Worm (Caenorhabditis elegans) whole organism, young adult: ENCODE measurements around the gene ZK418.5.

Experiments
- B0336.3 ChIP-seq: fragments of 200-800 bp; sonication (Bioruptor generic); IDR thresholded peaks from 2 replicates; pipeline ENCODE4 v1.3.6; 2022; ENCODE audit warnings: missing genetic modification characterization, missing compliant biosample characterization
- C17E4.6 ChIP-seq: fragments of 200-800 bp; sonication (Bioruptor generic); IDR thresholded peaks from 2 replicates; pipeline ENCODE4 v1.3.6; 2022; ENCODE audit warnings: missing genetic modification reagents, missing genetic modification characterization, missing compliant biosample characterization
- F10E7.11 ChIP-seq: sonication (generic microtip); optimal IDR thresholded peaks from 2 replicates; lab custom pipeline; 2017; ENCODE audit warnings: mild to moderate bottlenecking, missing genetic modification characterization, moderate library complexity, missing compliant biosample characterization
- F52B5.7 ChIP-seq: sonication (generic microtip); optimal IDR thresholded peaks from 2 replicates; lab custom pipeline; 2016; ENCODE audit warnings: mild to moderate bottlenecking, missing genetic modification characterization, missing compliant biosample characterization
- K11D2.4 ChIP-seq: fragments of 200-800 bp; sonication (Bioruptor generic); IDR thresholded peaks from 2 replicates; pipeline ENCODE4 v1.3.6; 2022; ENCODE audit warnings: missing genetic modification reagents, missing genetic modification characterization, missing compliant biosample characterization
- T07F8.4 ChIP-seq: sonication (generic microtip); optimal IDR thresholded peaks from 2 replicates; lab custom pipeline; 2016; ENCODE audit warnings: mild to moderate bottlenecking, missing genetic modification characterization, moderate library complexity, missing compliant biosample characterization
- Y53F4B.3 ChIP-seq: fragments of 200-800 bp; sonication (Bioruptor generic); IDR thresholded peaks from 2 replicates; pipeline ENCODE4 v1.3.6; 2022; ENCODE audit warnings: missing genetic modification reagents, missing genetic modification characterization, missing compliant biosample characterization
- Y67H2A.10 ChIP-seq: fragments of 200-800 bp; sonication (Bioruptor generic); conservative IDR thresholded peaks from 2 replicates; pipeline ENCODE4 v1.3.6; 2022; ENCODE audit warnings: missing genetic modification reagents, missing genetic modification characterization, missing compliant biosample characterization
- Y79H2A.3 ChIP-seq: fragments of 200-800 bp; sonication (Bioruptor generic); conservative IDR thresholded peaks from 2 replicates; pipeline ENCODE4 v1.3.6; 2022; ENCODE audit warnings: missing genetic modification reagents, missing genetic modification characterization, missing compliant biosample characterization
- ama-1 ChIP-seq, 3 experiments: fragments of 150-350 bp in 1 of 3; sonication (generic microtip) in 2 of 3; optimal IDR thresholded peaks; 2 replicates each; lab custom pipeline; 2014 to 2018; ENCODE audit warnings: missing biosample characterization in 2 of 3, missing genetic modification characterization in 2 of 3, missing genetic modification reagents in 2 of 3
- attf-3 ChIP-seq: fragments of 200-800 bp; sonication (Bioruptor generic); conservative IDR thresholded peaks from 2 replicates; pipeline ENCODE4 v1.3.6; 2022; ENCODE audit warnings: missing genetic modification reagents, missing genetic modification characterization, missing compliant biosample characterization
- attf-5 ChIP-seq: fragments of 200-800 bp; sonication (Bioruptor generic); optimal IDR thresholded peaks from 2 replicates; lab custom pipeline; 2018; ENCODE audit warnings: mild to moderate bottlenecking, missing genetic modification characterization, missing compliant biosample characterization
- ccch-3 ChIP-seq: fragments of 200-800 bp; sonication (Bioruptor generic); optimal IDR thresholded peaks from 2 replicates; lab custom pipeline; 2018; ENCODE audit warnings: mild to moderate bottlenecking, missing genetic modification characterization, missing compliant biosample characterization
- cebp-1 ChIP-seq, 2 experiments: fragments of 200-800 bp in 1 of 2; sonication (Bioruptor generic) in 1 of 2; sonication (generic microtip) in 1 of 2; IDR thresholded peaks in 1 of 2; optimal IDR thresholded peaks in 1 of 2; 2 replicates each; pipeline versions ENCODE4 v1.3.6 to Lab custom; 2017 to 2022; ENCODE audit warnings: missing compliant biosample characterization in 2 of 2, missing genetic modification characterization in 2 of 2, mild to moderate bottlenecking in 1 of 2, missing genetic modification reagents in 1 of 2, moderate library complexity in 1 of 2
- cebp-2 ChIP-seq: fragments of 200-800 bp; sonication (Bioruptor generic); IDR thresholded peaks from 2 replicates; pipeline ENCODE4 v1.3.6; 2022; ENCODE audit warnings: missing genetic modification characterization, missing compliant biosample characterization
- ceh-58 ChIP-seq: fragments of 200-800 bp; sonication (Bioruptor generic); IDR thresholded peaks from 2 replicates; pipeline ENCODE4 v1.3.6; 2022; ENCODE audit warnings: missing genetic modification characterization, missing compliant biosample characterization
- chd-7 ChIP-seq: sonication (generic microtip); optimal IDR thresholded peaks from 2 replicates; lab custom pipeline; 2016; ENCODE audit warnings: mild to moderate bottlenecking, missing genetic modification characterization, moderate library complexity, missing compliant biosample characterization
- dpff-1 ChIP-seq: sonication (generic microtip); optimal IDR thresholded peaks from 2 replicates; lab custom pipeline; 2017; ENCODE audit warnings: mild to moderate bottlenecking, missing genetic modification characterization, missing compliant biosample characterization
- efl-1 ChIP-seq: fragments of 150-350 bp; optimal IDR thresholded peaks from 2 replicates; lab custom pipeline; 2014; ENCODE audit warnings: missing biosample characterization, missing genetic modification reagents, missing genetic modification characterization
- egl-44 ChIP-seq: fragments of 200-800 bp; sonication (Bioruptor generic); IDR thresholded peaks from 2 replicates; pipeline ENCODE4 v1.3.6; 2022; ENCODE audit warnings: missing genetic modification reagents, missing genetic modification characterization, missing compliant biosample characterization
- ekl-4 ChIP-seq: fragments of 200-800 bp; sonication (Bioruptor generic); IDR thresholded peaks from 2 replicates; pipeline ENCODE4 v1.3.6; 2022; ENCODE audit warnings: missing genetic modification reagents, missing genetic modification characterization, missing compliant biosample characterization
- ets-4 ChIP-seq: fragments of 200-800 bp; sonication (Bioruptor generic); optimal IDR thresholded peaks from 2 replicates; lab custom pipeline; 2018; ENCODE audit warnings: mild to moderate bottlenecking, missing genetic modification characterization, missing compliant biosample characterization
- hmg-1.2 ChIP-seq: fragments of 200-800 bp; sonication (Bioruptor generic); IDR thresholded peaks from 2 replicates; pipeline ENCODE4 v1.3.6; 2022; ENCODE audit warnings: missing genetic modification reagents, missing genetic modification characterization, missing compliant biosample characterization
- hrde-1 ChIP-seq: sonication (generic microtip); optimal IDR thresholded peaks from 2 replicates; lab custom pipeline; 2016; ENCODE audit warnings: missing genetic modification characterization, mild to moderate bottlenecking, missing compliant biosample characterization, moderate library complexity, missing genotype, missing genetic modification reagents, borderline replicate concordance
- lin-26 ChIP-seq: fragments of 200-800 bp; sonication (Bioruptor generic); IDR thresholded peaks from 2 replicates; pipeline ENCODE4 v1.3.6; 2022; ENCODE audit warnings: missing genetic modification reagents, missing genetic modification characterization, missing compliant biosample characterization
- lin-54 ChIP-seq: fragments of 200-800 bp; sonication (Bioruptor generic); optimal IDR thresholded peaks from 2 replicates; lab custom pipeline; 2018; ENCODE audit warnings: mild to moderate bottlenecking, missing genetic modification characterization, missing compliant biosample characterization
- lir-1 ChIP-seq: fragments of 200-800 bp; sonication (Bioruptor generic); conservative IDR thresholded peaks from 2 replicates; pipeline ENCODE4 v1.3.6; 2022; ENCODE audit warnings: missing genetic modification reagents, missing genetic modification characterization, missing compliant biosample characterization
- lsl-1 ChIP-seq: fragments of 200-800 bp; sonication (Bioruptor generic); optimal IDR thresholded peaks from 2 replicates; lab custom pipeline; 2018; ENCODE audit warnings: mild to moderate bottlenecking, missing genetic modification characterization, moderate library complexity, missing compliant biosample characterization
- madf-3 ChIP-seq: fragments of 200-800 bp; sonication (Bioruptor generic); IDR thresholded peaks from 2 replicates; pipeline ENCODE4 v1.3.6; 2022; ENCODE audit warnings: missing genetic modification reagents, missing genetic modification characterization, missing compliant biosample characterization
- madf-8 ChIP-seq: fragments of 200-800 bp; sonication (Bioruptor generic); conservative IDR thresholded peaks from 2 replicates; pipeline ENCODE4 v1.3.6; 2022; ENCODE audit warnings: missing genetic modification reagents, missing genetic modification characterization, missing compliant biosample characterization
- mcd-1 ChIP-seq: fragments of 200-800 bp; sonication (Bioruptor generic); IDR thresholded peaks from 2 replicates; pipeline ENCODE4 v1.3.6; 2022; ENCODE audit warnings: missing genetic modification reagents, missing genetic modification characterization, missing compliant biosample characterization
- nhr-120 ChIP-seq: fragments of 200-800 bp; sonication (Bioruptor generic); IDR thresholded peaks from 2 replicates; pipeline ENCODE4 v1.3.6; 2022; ENCODE audit warnings: missing genetic modification characterization, missing compliant biosample characterization
- nhr-80 ChIP-seq: sonication (generic microtip); optimal IDR thresholded peaks from 2 replicates; lab custom pipeline; 2016; ENCODE audit warnings: missing genetic modification characterization, missing compliant biosample characterization
- rcor-1 ChIP-seq: fragments of 200-800 bp; sonication (Bioruptor generic); IDR thresholded peaks from 2 replicates; pipeline ENCODE4 v1.3.6; 2022; ENCODE audit warnings: missing genetic modification reagents, missing genetic modification characterization, missing compliant biosample characterization
- sdz-38 ChIP-seq: sonication (generic microtip); optimal IDR thresholded peaks from 2 replicates; lab custom pipeline; 2016; ENCODE audit warnings: missing genotype, missing genetic modification characterization, missing compliant biosample characterization
- snpc-3.4 ChIP-seq: sonication (generic microtip); optimal IDR thresholded peaks from 2 replicates; lab custom pipeline; 2017; ENCODE audit warnings: missing genetic modification characterization, mild to moderate bottlenecking, missing compliant biosample characterization, antibody characterized with exemption, moderate library complexity, missing genotype, missing genetic modification reagents
- somi-1 ChIP-seq: fragments of 200-800 bp; sonication (Bioruptor generic); optimal IDR thresholded peaks from 2 replicates; lab custom pipeline; 2018; ENCODE audit warnings: mild to moderate bottlenecking, missing genetic modification characterization, missing compliant biosample characterization
- tbp1 ChIP-seq: fragments of 200-800 bp; sonication (Bioruptor generic); optimal IDR thresholded peaks from 2 replicates; lab custom pipeline; 2018; ENCODE audit warnings: mild to moderate bottlenecking, missing genetic modification characterization, missing compliant biosample characterization
- tlf-1 ChIP-seq: fragments of 200-800 bp; sonication (Bioruptor generic); optimal IDR thresholded peaks from 2 replicates; lab custom pipeline; 2018; ENCODE audit warnings: mild to moderate bottlenecking, missing genetic modification characterization, missing compliant biosample characterization
- unc-130 ChIP-seq: sonication (generic microtip); optimal IDR thresholded peaks from 2 replicates; lab custom pipeline; 2016; ENCODE audit warnings: missing genetic modification reagents, missing genetic modification characterization, missing compliant biosample characterization
- xnd-1 ChIP-seq: sonication (generic microtip); optimal IDR thresholded peaks from 2 replicates; lab custom pipeline; 2016; ENCODE audit warnings: missing genotype, missing genetic modification reagents, missing genetic modification characterization, missing compliant biosample characterization
- ztf-25 ChIP-seq: fragments of 200-800 bp; sonication (Bioruptor generic); IDR thresholded peaks from 2 replicates; pipeline ENCODE4 v1.3.6; 2022; ENCODE audit warnings: missing genetic modification reagents, missing genetic modification characterization, missing compliant biosample characterization
- ztf-28 ChIP-seq: fragments of 200-800 bp; sonication (Bioruptor generic); IDR thresholded peaks from 2 replicates; pipeline ENCODE4 v1.3.6; 2022; ENCODE audit warnings: missing genetic modification reagents, missing genetic modification characterization, missing compliant biosample characterization
- ztf-6 ChIP-seq: fragments of 200-800 bp; sonication (Bioruptor generic); IDR thresholded peaks from 2 replicates; pipeline ENCODE4 v1.3.6; 2022; ENCODE audit warnings: missing genetic modification reagents, missing genetic modification characterization, missing compliant biosample characterization

The ZK418.5 gene

DNA sequence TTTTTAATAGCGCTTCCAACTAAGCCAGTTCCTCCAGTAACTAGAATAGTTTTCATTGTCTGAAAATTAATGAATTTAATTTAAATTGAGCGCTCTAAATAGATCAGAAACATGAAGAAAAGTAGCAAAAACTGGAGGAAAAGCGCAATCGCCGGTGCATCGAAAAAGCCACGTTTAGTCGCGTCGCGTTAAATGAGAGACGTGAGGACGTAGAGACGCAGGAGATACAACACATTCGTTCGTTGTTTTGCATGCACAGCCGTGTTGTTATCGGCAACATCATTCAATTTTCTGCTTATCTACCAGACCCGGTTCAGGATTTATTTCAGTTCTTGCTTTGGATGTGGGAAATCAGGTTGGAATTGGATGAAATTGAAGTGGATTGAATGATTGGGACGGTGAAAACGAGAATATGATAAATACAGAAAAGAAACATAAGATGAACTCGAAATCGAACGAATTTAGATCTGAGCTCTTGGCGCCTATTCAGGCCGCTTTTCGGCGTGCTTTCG is 6.2 kb downstream of the ZK418.5 start, which contains the start of gene ger-1 (continued):
- TF ChIP-seq sdz-38 (tag; lab: Kevin White, UChicago) (no peak), madf-8 (GFP tag; lab: Robert Waterston, UW) (no peak), nhr-80 (tag; lab: Kevin White, UChicago) (peak; percentile 18), T07F8.4 (tag; lab: Kevin White, UChicago) (no peak), nhr-120 (GFP tag; lab: Robert Waterston, UW) (no peak), ceh-58 (GFP tag; lab: Robert Waterston, UW) (no peak), ama-1 (optimal IDR thresholded peaks at IDR 0.05; lab: Kevin White, UChicago) (no peak), ama-1 (GFP tag; optimal IDR thresholded peaks at IDR 0.05; lab: Kevin White, UChicago) (no peak), lsl-1 (no peak), ekl-4 (GFP tag; lab: Robert Waterston, UW) (no peak), ztf-6 (GFP tag; lab: Robert Waterston, UW) (no peak), madf-3 (GFP tag; lab: Robert Waterston, UW) (0 out of 2 replicates have a peak, but pooled peaks have one; percentile 21), unc-130 (no peak), tbp1 (GFP tag; lab: Kevin White, UChicago) (peak; percentile 12), snpc-3.4 (tag; lab: Kevin White, UChicago) (no peak)

DNA sequence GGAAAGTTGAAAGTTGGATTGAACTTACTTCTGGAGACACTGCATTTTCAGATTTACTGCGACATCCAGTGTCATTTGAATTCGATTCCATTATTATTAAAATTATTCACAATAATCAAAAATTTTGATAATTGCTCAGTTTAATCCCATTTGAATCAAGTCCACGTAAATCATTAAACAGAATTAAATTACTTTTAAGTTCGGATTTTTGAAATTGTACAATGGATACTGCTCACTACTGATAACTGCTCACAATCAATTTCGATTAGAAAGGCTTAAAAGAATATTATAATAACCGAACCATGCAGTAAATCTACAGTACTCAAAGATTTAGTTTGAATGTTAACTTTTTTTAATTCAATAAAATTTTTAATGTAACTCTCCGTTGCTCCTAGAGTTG is 9.5 kb downstream of the ZK418.5 start, which contains the start of gene R01H2.4:
Gene R01H2.4, minus strand, starts transcription at position 101 of the 400 bp plus-strand sequence.
- no peak for TF ChIP-seq B0336.3 (GFP tag; lab: Robert Waterston, UW)
- no peak for TF ChIP-seq ztf-28
- no peak for TF ChIP-seq rcor-1 (GFP tag; lab: Robert Waterston, UW)
- TF ChIP-seq F10E7.11 (tag; lab: Kevin White, UChicago) = no peak
- TF ChIP-seq egl-44 (GFP tag; lab: Robert Waterston, UW) = no peak
- TF ChIP-seq Y67H2A.10 (GFP tag; lab: Robert Waterston, UW) = no peak
- no peak for TF ChIP-seq cebp-2 (GFP tag; lab: Robert Waterston, UW)
- TF ChIP-seq hmg-1.2 (GFP tag; lab: Robert Waterston, UW) = no peak
- TF ChIP-seq ztf-25 (GFP tag; lab: Robert Waterston, UW) = no peak
- no peak for TF ChIP-seq cebp-1 (GFP tag; IDR thresholded peaks at IDR 0.05; lab: Robert Waterston, UW)
- TF ChIP-seq cebp-1 (tag; optimal IDR thresholded peaks at IDR 0.05; lab: Kevin White, UChicago) = no peak
- no peak for TF ChIP-seq Y53F4B.3
- no peak for TF ChIP-seq tlf-1 (GFP tag; lab: Kevin White, UChicago)
- no peak for TF ChIP-seq efl-1
- no peak for TF ChIP-seq xnd-1 (tag; lab: Kevin White, UChicago)
- TF ChIP-seq Y79H2A.3 (GFP tag; lab: Robert Waterston, UW) = no peak
- TF ChIP-seq lin-54 (GFP tag; lab: Kevin White, UChicago) = no peak
- no peak for TF ChIP-seq hrde-1 (tag; lab: Kevin White, UChicago)
- TF ChIP-seq ets-4 = no peak
- no peak for TF ChIP-seq sdz-38 (tag; lab: Kevin White, UChicago)

ce11 chrIII:7063061-7063460 is 10.6 kb downstream of the ZK418.5 start:
- TF ChIP-seq ets-4 (no peak), Y53F4B.3 (no peak), ccch-3 (GFP tag; lab: Kevin White, UChicago) (no peak), C17E4.6 (no peak), Y67H2A.10 (GFP tag; lab: Robert Waterston, UW) (no peak), attf-5 (no peak), chd-7 (tag; lab: Kevin White, UChicago) (no peak), lsl-1 (no peak), somi-1 (GFP tag; lab: Kevin White, UChicago) (no peak), tbp1 (GFP tag; lab: Kevin White, UChicago) (no peak), attf-3 (GFP tag; lab: Robert Waterston, UW) (no peak), lin-26 (GFP tag; lab: Robert Waterston, UW) (no peak), F10E7.11 (tag; lab: Kevin White, UChicago) (no peak), F52B5.7 (no peak), K11D2.4 (GFP tag; lab: Robert Waterston, UW) (no peak), lir-1 (GFP tag; lab: Robert Waterston, UW) (no peak), mcd-1 (GFP tag; lab: Robert Waterston, UW) (no peak), dpff-1 (tag; lab: Kevin White, UChicago) (no peak)
